Worm (Caenorhabditis elegans): ENCODE results near the gene F52E1.2.

DNA sequence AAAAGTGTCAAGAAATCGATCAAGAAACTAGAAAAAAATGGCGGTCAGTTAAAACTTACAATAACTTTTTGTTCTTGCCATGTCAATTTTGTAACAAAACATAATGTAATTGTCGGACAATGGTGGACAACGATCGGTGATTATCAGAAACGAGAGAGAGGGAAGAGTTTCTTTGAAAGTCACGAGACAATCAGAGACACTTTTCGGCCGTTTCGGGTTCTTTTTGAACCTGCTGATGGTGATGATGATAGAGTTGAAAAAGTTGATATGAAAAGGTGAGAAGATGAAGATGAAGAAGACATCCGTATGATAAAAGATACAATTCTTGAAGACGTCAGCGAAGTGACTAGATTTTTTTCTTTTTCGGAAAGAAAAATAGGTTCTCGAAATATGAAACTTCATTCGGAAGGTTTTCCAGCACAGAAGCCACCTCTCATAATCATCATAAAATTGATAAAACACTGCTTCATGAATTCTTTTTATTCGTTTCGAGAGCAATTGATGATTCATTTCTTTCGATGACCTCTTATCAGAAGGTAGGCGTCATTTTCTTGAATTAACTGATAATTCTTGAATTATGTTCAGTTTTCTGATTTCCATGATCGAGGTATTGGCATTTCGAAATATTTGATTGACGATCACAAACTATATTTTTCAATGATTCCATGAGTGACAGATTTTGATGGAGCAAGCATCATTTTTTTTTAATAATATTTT lies 16.5 kb downstream of the F52E1.2 start:
- TF ChIP-seq elt-2 (tag; optimal IDR thresholded peaks at IDR 0.05) (peak; percentile 75), pqm-1 (tag; optimal IDR thresholded peaks at IDR 0.05) (peak; percentile 23), nhr-11 (tag; optimal IDR thresholded peaks at IDR 0.05) (no peak), nhr-76 (tag; optimal IDR thresholded peaks at IDR 0.05) (no peak), egl-27 (tag; optimal IDR thresholded peaks at IDR 0.05) (no peak), nhr-237 (tag; optimal IDR thresholded peaks at IDR 0.05) (no peak), ceh-82 (tag; optimal IDR thresholded peaks at IDR 0.05) (no peak), ztf-11 (tag; optimal IDR thresholded peaks at IDR 0.05) (no peak), skn-1 (tag; optimal IDR thresholded peaks at IDR 0.05) (no peak)
